Worm (Caenorhabditis elegans) whole organism, late embryonic: ENCODE results near the gene T18D3.9.

Experiments used
- C38D4.7 ChIP-seq: fragments of 200-800 bp; sonication (Bioruptor generic); optimal IDR thresholded peaks from 2 replicates; lab custom pipeline; 2018; ENCODE audit warnings: mild to moderate bottlenecking, missing genetic modification characterization, moderate library complexity, missing compliant biosample characterization
- K09A11.1 ChIP-seq: sonication (generic microtip); optimal IDR thresholded peaks from 2 replicates; lab custom pipeline; 2017; ENCODE audit warnings: antibody characterized with exemption, mild to moderate bottlenecking, missing genetic modification characterization, missing compliant biosample characterization; ENCODE audit not compliant: insufficient read depth
- che-1 ChIP-seq: sonication (generic microtip); optimal IDR thresholded peaks from 2 replicates; lab custom pipeline; 2016; ENCODE audit warnings: mild to moderate bottlenecking, missing genetic modification characterization, missing compliant biosample characterization
- dve-1 ChIP-seq: sonication (generic microtip); optimal IDR thresholded peaks from 2 replicates; lab custom pipeline; 2017; ENCODE audit warnings: antibody characterized with exemption, mild to moderate bottlenecking, missing genetic modification characterization, missing compliant biosample characterization
- elt-2 ChIP-seq: sonication (generic microtip); optimal IDR thresholded peaks from 2 replicates; lab custom pipeline; 2016; ENCODE audit warnings: missing genetic modification reagents, missing genetic modification characterization, missing compliant biosample characterization
- fkh-10 ChIP-seq: fragments of 150-350 bp; optimal IDR thresholded peaks from 2 replicates; lab custom pipeline; 2014; ENCODE audit warnings: missing biosample characterization, missing genetic modification reagents, missing genetic modification characterization
- pag-3 ChIP-seq: sonication (generic microtip); optimal IDR thresholded peaks from 2 replicates; lab custom pipeline; 2016; ENCODE audit warnings: missing compliant biosample characterization, missing genetic modification characterization, borderline replicate concordance
- pha-4 ChIP-seq: fragments of 150-350 bp; optimal IDR thresholded peaks from 2 replicates; lab custom pipeline; 2018; ENCODE audit warnings: missing biosample characterization, missing genetic modification reagents, missing genetic modification characterization
- sdc-2 ChIP-seq: sonication (generic microtip); optimal IDR thresholded peaks from 2 replicates; lab custom pipeline; 2016; ENCODE audit warnings: missing genotype, missing genetic modification characterization, missing compliant biosample characterization
- tbx-2 ChIP-seq: sonication (generic microtip); optimal IDR thresholded peaks from 2 replicates; lab custom pipeline; 2016; ENCODE audit warnings: missing genetic modification characterization, missing compliant biosample characterization
- tbx-7 ChIP-seq: sonication (generic microtip); optimal IDR thresholded peaks from 2 replicates; lab custom pipeline; 2016; ENCODE audit warnings: missing genotype, missing genetic modification characterization, missing compliant biosample characterization
- unc-55 ChIP-seq: sonication (generic microtip); optimal IDR thresholded peaks from 2 replicates; lab custom pipeline; 2017; ENCODE audit warnings: missing biosample characterization, missing genetic modification reagents, missing genetic modification characterization

- TF ChIP-seq K09A11.1 (tag; lab: Kevin White, UChicago) (no peak), sdc-2 (tag; lab: Kevin White, UChicago) (peak; percentile 8), fkh-10 (GFP tag; lab: Kevin White, UChicago) (peak; percentile 19), pag-3 (no peak), tbx-7 (no peak), elt-2 (tag; lab: Kevin White, UChicago) (no peak), C38D4.7 (GFP tag; lab: Kevin White, UChicago) (no peak), pha-4 (tag; lab: Kevin White, UChicago) (no peak), tbx-2 (peak; percentile 47), unc-55 (no peak), che-1 (no peak), dve-1 (tag; lab: Kevin White, UChicago) (no peak)
Observed at ce11 chrX:12407297-12407696, 47.0 kb downstream of the T18D3.9 start.
